Fruit fly (Drosophila melanogaster) Kc167 (cell line): ENCODE data around the gene dpr3.

ENCODE experiments used
- Myc ChIP-seq: fragments of >200 bp; optimal IDR thresholded peaks from 2 replicates; lab custom pipeline; 2017; ENCODE audit warnings: missing external identifiers
- Sin3A ChIP-seq: fragments of >200 bp; optimal IDR thresholded peaks from 2 replicates; lab custom pipeline; 2018; ENCODE audit warnings: missing external identifiers
- h ChIP-seq: fragments of >200 bp; optimal IDR thresholded peaks from 3 replicates; lab custom pipeline; 2018; ENCODE audit warnings: missing external identifiers
- insv ChIP-seq: fragments of >200 bp; optimal IDR thresholded peaks from 3 replicates; lab custom pipeline; 2018; ENCODE audit warnings: missing external identifiers
- psq ChIP-seq: fragments of >200 bp; optimal IDR thresholded peaks from 2 replicates; lab custom pipeline; 2017; ENCODE audit warnings: missing external identifiers
- ttk ChIP-seq: sonication (Bioruptor generic); optimal IDR thresholded peaks from 2 replicates; lab custom pipeline; 2017; ENCODE audit warnings: missing external identifiers

The dpr3 gene

DNA sequence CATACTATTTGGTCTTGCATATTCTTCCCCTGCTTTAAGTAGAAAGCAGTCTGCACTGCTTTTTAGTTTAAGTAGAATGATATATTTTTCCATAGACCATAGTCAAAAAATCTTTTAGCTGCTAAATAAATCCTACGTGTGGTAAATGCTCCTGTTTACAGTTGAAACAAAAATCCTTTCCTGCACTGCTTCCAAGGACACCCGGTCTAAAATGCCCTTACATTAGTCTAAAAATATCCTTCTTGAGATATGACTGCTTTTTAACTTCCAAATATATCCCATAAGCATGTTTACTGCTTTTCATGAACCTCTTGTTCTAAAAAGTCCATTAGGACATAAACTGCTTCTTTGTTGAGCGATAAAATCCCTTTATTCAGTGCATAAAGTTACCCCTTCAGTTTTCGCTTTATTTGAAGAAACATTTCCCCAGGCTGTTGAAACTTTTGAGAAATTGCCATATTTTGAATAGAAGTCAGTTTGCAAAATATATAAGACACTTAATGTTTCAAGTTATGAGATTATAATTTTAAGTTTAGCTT is 741 bp upstream of the dpr3 start:
- TF ChIP-seq h (lab: Kevin White, UChicago) (no peak), ttk (no peak), Sin3A (lab: Kevin White, UChicago) (no peak), Myc (no peak), psq (lab: Kevin White, UChicago) (no peak), insv (lab: Kevin White, UChicago) (no peak)

DNA sequence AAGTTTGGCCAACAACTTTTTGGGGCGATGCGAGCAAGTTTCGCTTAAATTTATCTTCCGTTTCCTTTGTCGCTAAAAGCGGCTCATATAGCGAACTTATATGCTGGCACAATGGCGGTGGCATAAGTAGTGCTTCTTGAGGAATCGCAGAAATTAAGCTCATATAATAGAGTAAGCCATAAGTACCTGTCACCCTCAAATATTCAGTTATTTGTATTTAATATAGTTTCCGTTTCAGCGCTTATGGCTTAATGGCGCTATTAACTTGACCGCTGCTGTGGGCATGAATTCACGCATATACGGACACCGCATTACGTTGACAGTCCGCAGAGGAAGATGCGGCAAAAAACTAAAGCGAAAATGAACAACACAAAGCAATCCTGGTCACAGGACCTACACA is 19.4 kb downstream of the dpr3 start:
- TF ChIP-seq insv (lab: Kevin White, UChicago) = no peak
- no peak for TF ChIP-seq psq (lab: Kevin White, UChicago)

DNA sequence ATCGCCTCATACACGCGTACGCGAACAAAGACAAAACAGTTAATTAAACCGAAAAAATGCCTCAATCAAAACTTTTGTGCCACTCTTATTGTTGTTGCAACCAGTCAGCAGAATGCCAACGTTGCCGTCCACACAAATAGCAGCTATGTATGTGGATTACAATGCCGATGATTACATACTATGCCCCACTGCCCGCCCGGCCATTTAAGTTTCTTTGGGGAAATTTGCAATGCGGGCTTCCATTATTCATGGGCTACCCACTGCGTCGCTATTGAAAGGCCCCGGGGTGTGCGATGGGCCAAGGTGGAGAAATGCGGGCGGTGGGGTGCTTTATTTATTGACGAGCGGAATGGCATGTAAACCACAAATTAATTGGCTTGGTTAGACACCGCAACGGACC is 25.3 kb downstream of the dpr3 start:
- TF ChIP-seq ttk (no peak), h (lab: Kevin White, UChicago) (no peak)

DNA sequence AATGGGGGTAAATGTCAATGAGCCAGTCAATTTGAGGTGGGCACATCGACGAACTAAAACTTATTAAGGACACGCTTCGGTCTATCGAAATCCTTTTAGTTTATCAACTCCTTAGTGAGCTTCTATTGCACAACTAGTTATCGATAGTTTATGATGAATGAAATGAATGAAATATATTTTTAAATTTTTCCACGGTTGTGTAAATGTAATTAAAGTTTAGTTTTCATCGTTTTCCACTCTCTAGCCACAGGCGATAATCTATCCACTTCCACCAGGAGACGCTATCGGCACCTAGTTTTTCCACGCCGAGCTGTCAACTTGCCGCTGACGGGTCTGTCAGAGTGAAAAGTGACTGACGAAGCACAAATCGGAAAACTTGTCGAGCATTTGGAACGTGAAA is 30.1 kb downstream of the dpr3 start, which contains the start of gene CG12674:
CG12674 (plus strand) TSS at position 301 of the 400 bp plus-strand sequence.
- TF ChIP-seq psq (lab: Kevin White, UChicago) = no peak
- no peak for TF ChIP-seq Sin3A (lab: Kevin White, UChicago)
- TF ChIP-seq insv (lab: Kevin White, UChicago) = no peak
- no peak for TF ChIP-seq Myc
- no peak for TF ChIP-seq h (lab: Kevin White, UChicago)
- TF ChIP-seq ttk = no peak

DNA sequence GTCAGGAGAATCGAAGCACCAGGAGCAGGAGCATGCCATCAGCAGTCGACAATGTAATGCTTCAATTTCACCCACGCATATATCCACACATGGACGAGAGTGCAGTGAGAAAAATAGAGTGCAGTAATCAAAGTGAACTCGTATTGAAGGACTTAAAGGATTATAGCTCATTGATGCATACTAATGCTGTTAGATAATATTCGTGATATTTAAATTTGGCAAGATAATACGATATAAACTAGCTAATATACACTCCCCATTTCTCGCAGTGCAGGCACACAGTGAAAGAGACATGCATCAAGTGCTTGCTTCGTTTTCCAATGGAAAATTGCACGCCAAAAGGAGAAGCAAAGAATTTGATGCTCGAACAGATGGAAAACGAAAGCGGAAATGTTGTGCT is 36.7 kb downstream of the dpr3 start:
- no peak for TF ChIP-seq h (lab: Kevin White, UChicago)
- TF ChIP-seq insv (lab: Kevin White, UChicago) = no peak
- TF ChIP-seq ttk = no peak
- no peak for TF ChIP-seq psq (lab: Kevin White, UChicago)
- no peak for TF ChIP-seq Sin3A (lab: Kevin White, UChicago)

DNA sequence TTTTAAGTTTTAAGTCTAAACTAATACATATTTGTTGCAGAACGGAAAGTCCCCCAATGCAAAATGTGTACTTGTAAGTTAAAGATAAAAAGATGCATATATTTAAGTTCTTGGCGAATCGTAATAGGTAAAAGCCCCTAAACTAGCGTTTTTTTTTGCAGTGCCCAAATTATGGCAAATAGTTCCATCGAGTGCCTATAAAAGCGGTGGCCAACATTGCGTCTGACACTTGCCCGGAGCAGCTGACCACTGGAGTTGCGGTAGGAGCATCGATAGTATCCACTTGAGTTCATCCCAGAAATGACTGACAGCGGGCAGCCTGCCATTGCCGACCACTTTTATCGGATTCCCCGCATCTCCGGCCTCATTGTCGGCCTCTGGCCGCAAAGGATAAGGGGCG is 55.4 kb downstream of the dpr3 start, which contains the start of gene Or22c:
Or22c (plus strand) TSS at position 301 of the 400 bp plus-strand sequence.
- no peak for TF ChIP-seq psq (lab: Kevin White, UChicago)
- no peak for TF ChIP-seq insv (lab: Kevin White, UChicago)
- TF ChIP-seq h (lab: Kevin White, UChicago) = no peak
- no peak for TF ChIP-seq ttk
- no peak for TF ChIP-seq Sin3A (lab: Kevin White, UChicago)
- no peak for TF ChIP-seq Myc

DNA sequence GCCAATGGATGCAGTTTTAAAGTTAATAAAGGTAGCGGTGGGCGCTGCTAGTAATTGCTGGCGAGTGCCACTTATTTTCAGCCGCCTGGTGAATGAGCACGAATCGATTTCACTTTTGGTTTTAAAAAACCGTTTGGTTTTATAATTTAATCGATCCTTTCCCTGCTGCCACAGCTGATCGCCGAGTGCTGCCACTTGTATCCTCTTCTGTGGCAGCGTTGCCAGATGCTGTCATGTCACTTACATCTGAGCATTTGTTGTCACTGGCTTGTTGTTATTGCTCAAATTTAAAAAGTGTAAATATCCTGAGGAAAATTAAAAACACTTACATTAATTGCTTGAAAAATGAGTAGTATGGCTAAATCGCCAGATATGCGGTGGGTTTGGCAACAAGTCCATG is 64.4 kb downstream of the dpr3 start, which contains the start of gene Kebab:
Kebab (plus strand) TSS at position 230 of the 400 bp plus-strand sequence.
- TF ChIP-seq Sin3A (lab: Kevin White, UChicago) (no peak), ttk (no peak), h (lab: Kevin White, UChicago) (no peak)

DNA sequence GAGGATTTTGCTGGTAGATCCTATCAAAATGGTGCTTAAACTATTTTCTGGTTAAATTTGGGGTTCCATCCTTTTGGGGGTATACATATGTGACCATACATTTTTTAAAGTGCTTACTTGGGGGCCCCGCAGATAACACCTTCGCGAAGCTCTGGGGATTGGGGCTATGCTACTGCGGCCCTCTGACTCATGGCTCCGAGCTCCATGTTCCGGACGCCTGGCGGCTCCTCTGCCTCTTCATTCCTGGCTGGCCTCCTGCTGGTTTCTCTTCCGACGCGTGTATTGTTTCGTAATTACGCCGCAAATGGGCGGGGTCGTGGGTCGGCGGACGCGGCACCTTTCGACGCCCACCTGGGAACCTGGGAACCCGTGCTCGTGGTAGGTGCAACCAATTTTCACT is 64.9 kb downstream of the dpr3 start:
- TF ChIP-seq psq (lab: Kevin White, UChicago) (no peak), insv (lab: Kevin White, UChicago) (no peak), Sin3A (lab: Kevin White, UChicago) (no peak), Myc (no peak), h (lab: Kevin White, UChicago) (no peak), ttk (no peak)

DNA sequence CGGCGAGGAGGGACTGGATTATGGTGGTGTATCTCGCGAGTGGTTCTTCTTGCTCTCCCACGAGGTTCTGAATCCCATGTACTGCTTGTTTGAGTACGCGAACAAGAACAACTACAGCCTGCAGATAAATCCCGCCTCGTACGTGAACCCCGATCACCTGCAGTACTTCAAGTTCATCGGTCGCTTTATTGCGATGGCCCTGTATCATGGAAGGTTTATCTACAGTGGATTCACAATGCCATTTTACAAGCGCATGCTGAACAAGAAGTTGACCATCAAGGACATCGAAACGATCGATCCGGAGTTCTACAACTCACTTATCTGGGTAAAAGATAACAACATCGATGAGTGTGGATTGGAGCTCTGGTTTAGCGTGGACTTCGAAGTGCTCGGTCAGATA is 67.6 kb downstream of the dpr3 start:
- no peak for TF ChIP-seq psq (lab: Kevin White, UChicago)
- no peak for TF ChIP-seq insv (lab: Kevin White, UChicago)
- TF ChIP-seq h (lab: Kevin White, UChicago) = no peak
- TF ChIP-seq ttk = no peak
- TF ChIP-seq Myc = no peak
- TF ChIP-seq Sin3A (lab: Kevin White, UChicago) = no peak

DNA sequence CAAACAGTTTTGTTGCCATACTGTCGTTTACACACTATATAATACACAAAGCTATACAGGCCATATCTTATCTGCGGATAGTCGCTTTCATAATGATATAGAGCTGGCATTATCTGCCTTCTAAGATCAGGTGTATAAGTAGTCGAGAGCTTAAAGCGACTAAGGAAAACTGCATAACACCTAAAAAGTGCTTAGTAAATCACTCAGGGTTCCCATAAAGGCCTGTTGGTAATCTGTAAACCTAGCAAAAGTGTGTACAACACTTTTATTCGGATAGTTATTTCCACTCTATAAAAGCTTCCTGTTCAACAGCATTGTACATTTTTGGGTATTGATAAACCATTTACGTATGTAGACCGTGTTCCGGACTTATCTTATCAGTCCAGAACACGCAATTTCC is 70.2 kb downstream of the dpr3 start:
- TF ChIP-seq Sin3A (lab: Kevin White, UChicago) (no peak), insv (lab: Kevin White, UChicago) (no peak), ttk (no peak)

DNA sequence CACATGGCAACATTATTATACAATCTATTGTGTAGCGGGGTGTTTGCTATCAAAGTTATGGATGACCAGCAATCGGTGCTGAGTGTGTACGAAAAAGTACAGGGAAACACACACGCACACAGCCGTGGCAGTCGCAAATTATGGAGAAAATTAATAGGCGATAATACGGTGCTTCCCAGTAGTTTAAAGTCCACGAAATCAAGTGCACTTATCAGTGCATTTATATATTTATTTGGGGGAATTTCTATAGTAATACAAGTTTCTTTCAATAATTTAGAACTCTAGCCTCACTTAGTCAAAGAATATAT is 70.8 kb downstream of the dpr3 start:
- TF ChIP-seq insv (lab: Kevin White, UChicago) = no peak
- no peak for TF ChIP-seq psq (lab: Kevin White, UChicago)
- TF ChIP-seq Myc = no peak
- no peak for TF ChIP-seq Sin3A (lab: Kevin White, UChicago)

DNA sequence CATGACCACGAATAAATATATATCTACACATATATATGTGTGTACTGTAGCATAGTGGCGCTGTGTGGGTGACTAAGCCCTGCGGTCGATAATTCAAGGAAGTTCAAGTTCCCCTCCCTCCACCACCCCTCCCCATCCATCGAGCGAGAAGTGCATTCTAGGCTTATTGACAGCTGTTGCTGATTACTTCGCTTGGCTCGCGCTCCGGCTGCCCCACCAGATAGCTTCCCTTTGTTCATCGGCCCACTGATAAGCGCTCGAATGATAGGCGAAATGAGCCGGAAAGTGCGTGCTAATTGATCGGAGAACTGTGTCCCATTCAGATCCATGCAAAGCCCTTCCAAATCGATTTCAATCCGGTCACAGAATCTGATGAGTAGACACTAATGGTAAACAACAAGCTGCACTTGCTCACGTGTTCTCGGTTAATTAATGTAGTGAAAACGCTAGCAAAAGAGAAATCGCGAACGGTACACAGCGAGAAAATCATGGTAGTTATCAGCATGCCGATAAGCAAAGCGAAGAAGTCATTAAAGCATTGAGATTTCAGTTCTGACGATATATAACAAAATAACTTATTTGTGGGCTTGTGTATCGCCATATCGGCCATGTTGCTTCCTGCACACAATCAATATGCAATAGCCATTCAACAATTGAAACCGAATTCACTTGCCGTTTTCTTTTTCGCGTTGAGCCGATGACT is 71.3 kb downstream of the dpr3 start:
- TF ChIP-seq h (lab: Kevin White, UChicago) (no peak), Myc (no peak)

DNA sequence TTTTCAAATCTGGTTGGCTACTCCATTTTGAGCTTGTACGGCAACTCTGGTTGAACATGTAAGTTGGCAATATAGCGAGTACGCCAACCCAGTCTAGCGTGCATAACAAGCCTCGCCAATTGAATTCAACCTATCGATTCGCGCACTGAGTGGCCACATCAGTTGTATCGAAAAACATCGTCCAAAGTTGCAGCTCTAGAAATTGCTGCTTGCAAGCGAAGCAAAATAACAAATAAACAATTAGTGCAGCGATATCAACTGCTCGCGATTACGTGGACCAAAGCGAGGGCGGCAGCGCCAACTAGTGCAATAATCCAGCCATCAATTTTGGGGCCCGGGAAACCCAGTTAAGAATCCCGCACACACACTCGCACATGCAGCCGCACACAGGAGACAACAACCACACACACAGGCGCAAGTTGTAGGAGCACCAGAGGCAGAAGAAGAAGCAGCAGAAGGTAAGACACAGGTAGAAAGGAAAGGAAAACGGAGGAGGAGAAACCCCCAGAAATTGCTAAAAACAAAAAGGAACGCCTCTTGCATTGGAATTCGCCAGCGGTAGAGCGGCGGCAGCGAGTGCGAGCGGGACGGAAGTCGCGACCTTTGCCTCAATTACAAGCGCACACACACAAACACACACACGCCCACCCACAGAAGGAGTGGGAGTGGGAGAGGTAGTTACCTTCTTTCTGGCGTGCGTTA is 72.0 kb downstream of the dpr3 start:
- TF ChIP-seq Sin3A (lab: Kevin White, UChicago) (no peak), insv (lab: Kevin White, UChicago) (no peak), Myc (no peak), psq (lab: Kevin White, UChicago) (no peak), ttk (no peak), h (lab: Kevin White, UChicago) (no peak)
